Fruit fly (Drosophila melanogaster): ENCODE data around the gene alt.

alt gene

dm6 chr3R:17682244-17682773 is at the start of gene alt, which contains the start of gene CG7655 (continued):
- TF ChIP-seq tna (GFP tag; IDR thresholded peaks at IDR 0.05; ENCODE audit: partially characterized antibody) (no peak), hbn (GFP tag; IDR thresholded peaks at IDR 0.05; ENCODE audit: partially characterized antibody) (no peak), tup (GFP tag; optimal IDR thresholded peaks at IDR 0.05) (no peak), nmo (GFP tag; optimal IDR thresholded peaks at IDR 0.05) (peak; percentile 73), CG11560 (tag; IDR thresholded peaks at IDR 0.05) (no peak), sug (tag; optimal IDR thresholded peaks at IDR 0.05) (peak; percentile 46), Ets97D (GFP tag; optimal IDR thresholded peaks at IDR 0.05) (peak; percentile 95), CG7928 (GFP tag; optimal IDR thresholded peaks at IDR 0.05) (peak; percentile 17), zen (tag; optimal IDR thresholded peaks at IDR 0.05) (peak; percentile 30), chn (GFP tag; optimal IDR thresholded peaks at IDR 0.05) (no peak), tx (GFP tag; optimal IDR thresholded peaks at IDR 0.05) (no peak), CG12219 (GFP tag; optimal IDR thresholded peaks at IDR 0.05) (no peak), CG7987 (GFP tag; optimal IDR thresholded peaks at IDR 0.05) (no peak), crp (GFP tag; optimal IDR thresholded peaks at IDR 0.05) (no peak), bbx (GFP tag; IDR thresholded peaks at IDR 0.05; ENCODE audit: partially characterized antibody) (no peak), sr (GFP tag; IDR thresholded peaks at IDR 0.05) (no peak), mirr (GFP tag; optimal IDR thresholded peaks at IDR 0.05) (no peak), CG9876 (GFP tag; optimal IDR thresholded peaks at IDR 0.05) (peak; percentile 9), CG14965 (GFP tag; optimal IDR thresholded peaks at IDR 0.05; ENCODE audit: borderline replicate concordance) (no peak), Adf1 (GFP tag; IDR thresholded peaks at IDR 0.05) (no peak), esg (GFP tag; conservative IDR thresholded peaks at IDR 0.05) (no peak), CG2120 (GFP tag; optimal IDR thresholded peaks at IDR 0.05) (peak; percentile 36), HmgZ (tag; optimal IDR thresholded peaks at IDR 0.05) (peak; percentile 90), CrebB (tag; optimal IDR thresholded peaks at IDR 0.05) (peak; percentile 56), Dbx (GFP tag; IDR thresholded peaks at IDR 0.05) (no peak), CG3065 (GFP tag; optimal IDR thresholded peaks at IDR 0.05) (no peak), pnt (GFP tag; optimal IDR thresholded peaks at IDR 0.05) (no peak), pita (GFP tag; optimal IDR thresholded peaks at IDR 0.05) (peak; percentile 99), peb (GFP tag; IDR thresholded peaks at IDR 0.05) (no peak), CG17612 (GFP tag; IDR thresholded peaks at IDR 0.05) (no peak), fd102C (GFP tag; optimal IDR thresholded peaks at IDR 0.05) (no peak), CG4617 (GFP tag; optimal IDR thresholded peaks at IDR 0.05; ENCODE audit: borderline replicate concordance) (peak; percentile 95), Side (GFP tag; optimal IDR thresholded peaks at IDR 0.05) (peak; percentile 38), CG1603 (tag; optimal IDR thresholded peaks at IDR 0.05) (peak; percentile 93), H2.0 (GFP tag; IDR thresholded peaks at IDR 0.05) (no peak), CG3726 (GFP tag; IDR thresholded peaks at IDR 0.05) (no peak), Nf-YB (GFP tag; optimal IDR thresholded peaks at IDR 0.05) (no peak), CG42726 (GFP tag; IDR thresholded peaks at IDR 0.05; ENCODE audit: partially characterized antibody) (no peak), NK7.1 (GFP tag; optimal IDR thresholded peaks at IDR 0.05) (no peak), Tbp (GFP tag; optimal IDR thresholded peaks at IDR 0.05) (no peak), CG2202 (tag; optimal IDR thresholded peaks at IDR 0.05) (peak; percentile 8), Dip3 (GFP tag; optimal IDR thresholded peaks at IDR 0.05) (peak; percentile 32), Ssrp (tag; optimal IDR thresholded peaks at IDR 0.05) (no peak), CG10959 (GFP tag; IDR thresholded peaks at IDR 0.05) (no peak), gfzf (GFP tag; optimal IDR thresholded peaks at IDR 0.05) (peak; percentile 100), CG30020 (tag; optimal IDR thresholded peaks at IDR 0.05) (peak; percentile 2), gsb-n (tag; optimal IDR thresholded peaks at IDR 0.05) (peak; percentile 41), pros (GFP tag; optimal IDR thresholded peaks at IDR 0.05) (peak; percentile 74), caup (GFP tag; optimal IDR thresholded peaks at IDR 0.05; ENCODE audit: severe bottlenecking) (peak; percentile 27), CG31441 (GFP tag; IDR thresholded peaks at IDR 0.05) (no peak)
